Fruit fly (Drosophila melanogaster) whole organism, prepupa: ENCODE measurements around the gene IntS14.

Experiments
- Blimp-1 ChIP-seq: fragments of 200-800 bp; sonication (Bioruptor generic); optimal IDR thresholded peaks from 3 replicates; lab custom pipeline; 2017; ENCODE audit warnings: missing biosample characterization, missing genetic modification characterization, mild to moderate bottlenecking, moderate library complexity, missing genetic modification reagents
- CG11294 ChIP-seq: fragments of 200-800 bp; sonication (Bioruptor generic); IDR thresholded peaks from 2 replicates; pipeline ENCODE4 v1.3.6; 2022; ENCODE audit warnings: missing biosample characterization, missing genetic modification characterization
- CG11762 ChIP-seq: fragments of 200-800 bp; sonication (Bioruptor generic); optimal IDR thresholded peaks from 3 replicates; lab custom pipeline; 2016; ENCODE audit warnings: missing biosample characterization, missing genetic modification characterization; ENCODE audit not compliant: insufficient read depth
- CG11902 ChIP-seq: fragments of 200-800 bp; sonication (Bioruptor generic); optimal IDR thresholded peaks from 3 replicates; lab custom pipeline; 2016; ENCODE audit warnings: missing biosample characterization, missing genetic modification characterization
- CG15336 ChIP-seq: fragments of 200-800 bp; sonication (Bioruptor generic); IDR thresholded peaks from 2 replicates; pipeline ENCODE4 v1.3.6; 2022; ENCODE audit warnings: missing biosample characterization, missing genetic modification characterization
- CG16779 ChIP-seq: fragments of 200-800 bp; sonication (Bioruptor generic); optimal IDR thresholded peaks from 3 replicates; lab custom pipeline; 2017; ENCODE audit warnings: missing biosample characterization, mild to moderate bottlenecking, missing genetic modification characterization
- CG3032 ChIP-seq: fragments of 200-800 bp; optimal IDR thresholded peaks from 2 replicates; lab custom pipeline; 2019; ENCODE audit warnings: missing biosample characterization, mild to moderate bottlenecking, missing genetic modification characterization, moderate library complexity
- CG31627 ChIP-seq: fragments of 200-800 bp; sonication (Bioruptor generic); optimal IDR thresholded peaks from 3 replicates; lab custom pipeline; 2016; ENCODE audit warnings: missing biosample characterization, missing genetic modification characterization
- CG32006 ChIP-seq: fragments of 200-800 bp; sonication (Bioruptor generic); optimal IDR thresholded peaks from 3 replicates; lab custom pipeline; 2017; ENCODE audit warnings: missing biosample characterization, mild to moderate bottlenecking, missing genetic modification characterization
- CG34406 ChIP-seq: fragments of 200-800 bp; sonication (Bioruptor generic); optimal IDR thresholded peaks from 3 replicates; lab custom pipeline; 2016; ENCODE audit warnings: missing biosample characterization, missing genetic modification characterization
- CG3919 ChIP-seq: fragments of 200-800 bp; sonication (Bioruptor generic); optimal IDR thresholded peaks from 3 replicates; lab custom pipeline; 2016; ENCODE audit warnings: missing biosample characterization, missing genetic modification characterization
- CG4318 ChIP-seq: fragments of 200-800 bp; sonication (Bioruptor generic); optimal IDR thresholded peaks from 3 replicates; lab custom pipeline; 2017; ENCODE audit warnings: missing biosample characterization, mild to moderate bottlenecking, missing genetic modification characterization
- CG6792 ChIP-seq: fragments of 200-800 bp; sonication (Bioruptor generic); optimal IDR thresholded peaks from 3 replicates; lab custom pipeline; 2016; ENCODE audit warnings: missing biosample characterization, missing genetic modification characterization
- CG6808 ChIP-seq: fragments of 200-800 bp; sonication (Bioruptor generic); optimal IDR thresholded peaks from 3 replicates; lab custom pipeline; 2017; ENCODE audit warnings: missing biosample characterization, missing genetic modification characterization, mild to moderate bottlenecking, moderate library complexity, missing genetic modification reagents
- CG6854 ChIP-seq: fragments of 200-800 bp; sonication (Bioruptor generic); optimal IDR thresholded peaks from 2 replicates; lab custom pipeline; 2017; ENCODE audit warnings: missing biosample characterization, mild to moderate bottlenecking, missing genetic modification characterization
- CG8119 ChIP-seq: fragments of 200-800 bp; sonication (Bioruptor generic); IDR thresholded peaks from 3 replicates; pipeline ENCODE4 v1.3.6; 2022; ENCODE audit warnings: missing biosample characterization, missing genetic modification characterization
- CG8319 ChIP-seq: fragments of 200-800 bp; sonication (Bioruptor generic); optimal IDR thresholded peaks from 3 replicates; lab custom pipeline; 2016; ENCODE audit warnings: missing biosample characterization, missing genetic modification characterization
- CG8632 ChIP-seq: fragments of 200-800 bp; sonication (Bioruptor generic); optimal IDR thresholded peaks from 3 replicates; lab custom pipeline; 2016; ENCODE audit warnings: missing biosample characterization, missing genetic modification characterization
- CG9139 ChIP-seq: fragments of 200-800 bp; sonication (Bioruptor generic); optimal IDR thresholded peaks from 3 replicates; lab custom pipeline; 2017; ENCODE audit warnings: missing biosample characterization, mild to moderate bottlenecking, missing genetic modification characterization
- Eip75B ChIP-seq: fragments of 200-800 bp; sonication (Bioruptor generic); optimal IDR thresholded peaks from 3 replicates; lab custom pipeline; 2016; ENCODE audit warnings: missing biosample characterization, missing genetic modification characterization
- Eip78C ChIP-seq: fragments of 200-800 bp; sonication (Bioruptor generic); peaks from one replicate; lab custom pipeline; 2016; ENCODE audit warnings: missing biosample characterization, missing genetic modification characterization
- Ets21C ChIP-seq: fragments of 200-800 bp; sonication (Bioruptor generic); optimal IDR thresholded peaks from 3 replicates; lab custom pipeline; 2016; ENCODE audit warnings: missing biosample characterization, missing genetic modification characterization
- Ets96B ChIP-seq: fragments of 200-800 bp; optimal IDR thresholded peaks from 2 replicates; lab custom pipeline; 2019; ENCODE audit warnings: missing biosample characterization, mild to moderate bottlenecking, missing genetic modification characterization, moderate library complexity
- Gug ChIP-seq: fragments of 200-800 bp; sonication (Bioruptor generic); IDR thresholded peaks from 2 replicates; pipeline ENCODE4 v1.3.6; 2022; ENCODE audit warnings: missing biosample characterization, missing genetic modification characterization
- Hr39 ChIP-seq: fragments of 200-800 bp; sonication (Bioruptor generic); optimal IDR thresholded peaks from 2 replicates; lab custom pipeline; 2016; ENCODE audit warnings: missing biosample characterization, missing genetic modification characterization
- Hr4 ChIP-seq: fragments of 200-800 bp; sonication (Bioruptor generic); optimal IDR thresholded peaks from 3 replicates; lab custom pipeline; 2016; ENCODE audit warnings: missing biosample characterization, missing genetic modification characterization
- Lpt ChIP-seq: fragments of 200-800 bp; sonication (Bioruptor generic); optimal IDR thresholded peaks from 3 replicates; lab custom pipeline; 2016; ENCODE audit warnings: missing biosample characterization, missing genetic modification characterization
- Smox ChIP-seq: fragments of 200-800 bp; sonication (Bioruptor generic); optimal IDR thresholded peaks from 3 replicates; lab custom pipeline; 2016; ENCODE audit warnings: missing biosample characterization, missing genetic modification characterization
- Sox102F ChIP-seq: fragments of 200-800 bp; sonication (Bioruptor generic); optimal IDR thresholded peaks from 2 replicates; lab custom pipeline; 2016; ENCODE audit warnings: missing biosample characterization, mild to moderate bottlenecking, missing genetic modification characterization
- Sox14 ChIP-seq: fragments of 200-800 bp; sonication (Bioruptor generic); optimal IDR thresholded peaks from 3 replicates; lab custom pipeline; 2016; ENCODE audit warnings: missing biosample characterization, missing genetic modification characterization
- Sox15 ChIP-seq: fragments of 200-800 bp; sonication (Bioruptor generic); optimal IDR thresholded peaks from 3 replicates; lab custom pipeline; 2016; ENCODE audit warnings: missing biosample characterization, missing genetic modification characterization
- achi ChIP-seq: fragments of 200-800 bp; sonication (Bioruptor generic); optimal IDR thresholded peaks from 3 replicates; lab custom pipeline; 2016; ENCODE audit warnings: missing biosample characterization, missing genetic modification characterization
- acj6 ChIP-seq: fragments of 200-800 bp; sonication (Bioruptor generic); optimal IDR thresholded peaks from 3 replicates; lab custom pipeline; 2016; ENCODE audit warnings: missing biosample characterization, missing genetic modification characterization
- cyc ChIP-seq: fragments of 200-800 bp; sonication (Bioruptor generic); optimal IDR thresholded peaks from 3 replicates; lab custom pipeline; 2016; ENCODE audit warnings: missing biosample characterization, missing genetic modification characterization
- dsx ChIP-seq: fragments of 200-800 bp; optimal IDR thresholded peaks from 3 replicates; lab custom pipeline; 2019; ENCODE audit warnings: missing biosample characterization, mild to moderate bottlenecking, missing genetic modification characterization, moderate library complexity; ENCODE audit not compliant: poor library complexity, severe bottlenecking
- eg ChIP-seq: fragments of 200-800 bp; sonication (Bioruptor generic); IDR thresholded peaks from 3 replicates; pipeline ENCODE4 v1.3.6; 2022; ENCODE audit warnings: missing biosample characterization, missing genetic modification characterization
- esn ChIP-seq: fragments of 200-800 bp; sonication (Bioruptor generic); optimal IDR thresholded peaks from 2 replicates; lab custom pipeline; 2016; ENCODE audit warnings: missing biosample characterization, mild to moderate bottlenecking, missing genetic modification characterization, moderate library complexity
- fd59A ChIP-seq: fragments of 200-800 bp; sonication (Bioruptor generic); optimal IDR thresholded peaks from 2 replicates; lab custom pipeline; 2017; ENCODE audit warnings: missing biosample characterization, mild to moderate bottlenecking, missing genetic modification characterization, missing genetic modification reagents
- fd85E ChIP-seq: fragments of 200-800 bp; sonication (Bioruptor generic); optimal IDR thresholded peaks from 3 replicates; lab custom pipeline; 2016; ENCODE audit warnings: missing biosample characterization, missing genetic modification characterization
- fkh ChIP-seq: fragments of 200-800 bp; sonication (Bioruptor generic); optimal IDR thresholded peaks from 3 replicates; lab custom pipeline; 2017; ENCODE audit warnings: missing biosample characterization, mild to moderate bottlenecking, missing genetic modification characterization, moderate library complexity
- lz ChIP-seq: fragments of 200-800 bp; sonication (Bioruptor generic); optimal IDR thresholded peaks from 3 replicates; lab custom pipeline; 2016; ENCODE audit warnings: missing biosample characterization, missing genetic modification characterization
- net ChIP-seq: fragments of 200-800 bp; sonication (Bioruptor generic); optimal IDR thresholded peaks from 3 replicates; lab custom pipeline; 2016; ENCODE audit warnings: missing biosample characterization, missing genetic modification characterization
- pdm3 ChIP-seq: fragments of 200-800 bp; sonication (Bioruptor generic); optimal IDR thresholded peaks from 3 replicates; lab custom pipeline; 2016; ENCODE audit warnings: missing biosample characterization, missing genetic modification characterization
- salr ChIP-seq, 2 experiments: fragments of 200-800 bp; sonication (Bioruptor generic); optimal IDR thresholded peaks; 3 replicates each; lab custom pipeline; 2016 to 2018; ENCODE audit warnings: missing biosample characterization in 2 of 2, missing genetic modification characterization in 2 of 2, mild to moderate bottlenecking in 1 of 2
- ss ChIP-seq, 2 experiments: fragments of 200-800 bp; sonication (Bioruptor generic); optimal IDR thresholded peaks; 2 replicates in 1 of 2; 3 replicates in 1 of 2; lab custom pipeline; 2017 to 2018; ENCODE audit warnings: mild to moderate bottlenecking in 2 of 2, missing biosample characterization in 2 of 2, missing genetic modification characterization in 2 of 2, moderate library complexity in 1 of 2
- svp ChIP-seq: fragments of 200-800 bp; sonication (Bioruptor generic); peaks from one replicate; lab custom pipeline; 2016; ENCODE audit warnings: missing biosample characterization, missing genetic modification characterization
- topi ChIP-seq: fragments of 200-800 bp; sonication (Bioruptor generic); optimal IDR thresholded peaks from 3 replicates; lab custom pipeline; 2016; ENCODE audit warnings: missing biosample characterization, missing genetic modification characterization

Gene IntS14

dm6 chr2L:1169867-1170415 is 5.7 kb downstream of the IntS14 start, which contains the start of the genes CG31922 and Plap:
TSS of gene CG31922 (plus strand) at chr2L:1170181.
TSS of gene Plap (minus strand) at chr2L:1170365.
- peak; percentile 51 for TF ChIP-seq CG3919
- TF ChIP-seq Sox14 (GFP tag; lab: Kevin White, UChicago), result peak; percentile 89
- no peak for TF ChIP-seq Gug (GFP tag; lab: Robert Waterston, UW)
- no peak for TF ChIP-seq CG32006
- TF ChIP-seq Eip75B, result no peak
- TF ChIP-seq Hr4 (GFP tag; lab: Kevin White, UChicago), result no peak
- TF ChIP-seq CG8632 (GFP tag; lab: Kevin White, UChicago), result peak; percentile 17
- no peak for TF ChIP-seq fkh (GFP tag; lab: Kevin White, UChicago)
- TF ChIP-seq ss (GFP tag; optimal IDR thresholded peaks at IDR 0.05; lab: Kevin White, UChicago), result no peak
- TF ChIP-seq CG6854 (GFP tag; lab: Kevin White, UChicago), result no peak
- peak; percentile 66 for TF ChIP-seq cyc (GFP tag; lab: Kevin White, UChicago)
- peak; percentile 59 for TF ChIP-seq CG6792 (GFP tag; lab: Kevin White, UChicago)
- TF ChIP-seq Hr39 (GFP tag; lab: Kevin White, UChicago), result peak; percentile 63
- no peak for TF ChIP-seq CG4318 (GFP tag; lab: Kevin White, UChicago)
- peak; percentile 67 for TF ChIP-seq CG3032 (tag; lab: Kevin White, UChicago)
- TF ChIP-seq pdm3 (GFP tag; lab: Kevin White, UChicago), result no peak
- TF ChIP-seq Lpt (GFP tag; lab: Kevin White, UChicago), result peak; percentile 3
- TF ChIP-seq CG11294 (GFP tag; lab: Robert Waterston, UW), result no peak
- TF ChIP-seq topi (GFP tag; lab: Kevin White, UChicago), result peak; percentile 69
- peak; percentile 45 for TF ChIP-seq Sox15
- peak; percentile 58 for TF ChIP-seq Ets96B (tag; lab: Kevin White, UChicago)
- peak; percentile 40 for TF ChIP-seq CG11902 (GFP tag; lab: Kevin White, UChicago)
- no peak for TF ChIP-seq CG6808 (GFP tag; lab: Kevin White, UChicago)
- no peak for TF ChIP-seq Blimp-1 (GFP tag; lab: Kevin White, UChicago)
- no peak for TF ChIP-seq CG8119 (GFP tag; lab: Robert Waterston, UW)
- TF ChIP-seq CG34406 (GFP tag; lab: Kevin White, UChicago), result peak; percentile 60
- peak; percentile 89 for TF ChIP-seq Eip78C (GFP tag; lab: Kevin White, UChicago)
- TF ChIP-seq fd59A, result peak; percentile 1
- TF ChIP-seq salr (GFP tag; optimal IDR thresholded peaks at IDR 0.05; lab: Kevin White, UChicago), result no peak
- TF ChIP-seq esn (GFP tag; lab: Kevin White, UChicago), result peak; percentile 82
- no peak for TF ChIP-seq Sox102F (GFP tag; lab: Kevin White, UChicago)
- peak; percentile 97 for TF ChIP-seq svp (GFP tag; lab: Kevin White, UChicago)
- peak; percentile 78 for TF ChIP-seq lz
- TF ChIP-seq net (GFP tag; lab: Kevin White, UChicago), result peak; percentile 18
- TF ChIP-seq CG31627, result peak; percentile 74
- TF ChIP-seq dsx (GFP tag; lab: Kevin White, UChicago), result peak; percentile 87
- no peak for TF ChIP-seq CG9139 (GFP tag; lab: Kevin White, UChicago)

- peak; percentile 64; the same call in 2 of the 3 replicates for TF ChIP-seq eg (GFP tag; lab: Robert Waterston, UW)
- TF ChIP-seq Hr39 (GFP tag; lab: Kevin White, UChicago), result peak; percentile 89
- no peak for TF ChIP-seq Smox (GFP tag; lab: Kevin White, UChicago)
- TF ChIP-seq CG8119 (GFP tag; lab: Robert Waterston, UW), result peak; percentile 37; the same call in 2 of the 3 replicates
- no peak for TF ChIP-seq CG8632 (GFP tag; lab: Kevin White, UChicago)
- TF ChIP-seq Eip78C (GFP tag; lab: Kevin White, UChicago), result no peak
- peak in 1 of 2 experiments; percentile 29 for TF ChIP-seq salr (GFP tag; optimal IDR thresholded peaks at IDR 0.05; lab: Kevin White, UChicago)
- peak; percentile 50 for TF ChIP-seq CG11762
- TF ChIP-seq Sox15, result peak; percentile 77
- TF ChIP-seq achi (GFP tag; lab: Kevin White, UChicago), result peak; percentile 81
- TF ChIP-seq CG3032 (tag; lab: Kevin White, UChicago), result peak; percentile 78
- peak; percentile 64 for TF ChIP-seq CG8319 (GFP tag; lab: Kevin White, UChicago)
- TF ChIP-seq fkh (GFP tag; lab: Kevin White, UChicago), result no peak
- no peak for TF ChIP-seq svp (GFP tag; lab: Kevin White, UChicago)
- TF ChIP-seq Sox102F (GFP tag; lab: Kevin White, UChicago), result no peak
- no peak for TF ChIP-seq acj6 (GFP tag; lab: Kevin White, UChicago)
- peak; percentile 41; the same call in 1 of the 2 replicates for TF ChIP-seq CG15336 (GFP tag; lab: Robert Waterston, UW)
- peak; percentile 66; the same call in 1 of the 2 replicates for TF ChIP-seq CG11294 (GFP tag; lab: Robert Waterston, UW)
- peak; percentile 58 for TF ChIP-seq Ets96B (tag; lab: Kevin White, UChicago)
- TF ChIP-seq CG6854 (GFP tag; lab: Kevin White, UChicago), result peak; percentile 31
- no peak for TF ChIP-seq Ets21C (GFP tag; lab: Kevin White, UChicago)
- TF ChIP-seq ss (GFP tag; optimal IDR thresholded peaks at IDR 0.05; lab: Kevin White, UChicago), result no peak
- no peak for TF ChIP-seq net (GFP tag; lab: Kevin White, UChicago)
- TF ChIP-seq fd85E (GFP tag; lab: Kevin White, UChicago), result no peak
- TF ChIP-seq Sox14 (GFP tag; lab: Kevin White, UChicago), result no peak
- no peak for TF ChIP-seq CG6808 (GFP tag; lab: Kevin White, UChicago)
- no peak for TF ChIP-seq CG16779 (tag; lab: Kevin White, UChicago)
These were observed 8.5 kb downstream of the IntS14 start, which contains the start of the genes Charon and CG4887 for dm6 chr2L:1172704-1173107. TSS of gene Charon (minus strand) at chr2L:1172805. TSS of gene CG4887 (plus strand) at chr2L:1173009.
